Fruit fly (Drosophila melanogaster) whole organism, embryonic: ENCODE results near the gene CG33108.

ENCODE experiments used
- Awh ChIP-seq: fragments of 200-800 bp; sonication (Bioruptor generic); IDR thresholded peaks from 2 replicates; pipeline ENCODE4, ENCODE4 v1.3.6; 2022; ENCODE audit warnings: missing biosample characterization, missing genetic modification characterization
- BtbVII ChIP-seq: fragments of 200-800 bp; sonication (Bioruptor generic); optimal IDR thresholded peaks from 3 replicates; lab custom pipeline; 2017; ENCODE audit warnings: missing biosample characterization, mild to moderate bottlenecking, missing genetic modification characterization
- CG10209 ChIP-seq: fragments of 200-800 bp; sonication (Bioruptor generic); optimal IDR thresholded peaks from 3 replicates; lab custom pipeline; 2017; ENCODE audit warnings: missing biosample characterization, mild to moderate bottlenecking, missing genetic modification characterization, missing genetic modification reagents
- CG10565 ChIP-seq: fragments of 200-800 bp; sonication (Bioruptor generic); optimal IDR thresholded peaks from 3 replicates; lab custom pipeline; 2016; ENCODE audit warnings: missing biosample characterization, mild to moderate bottlenecking, missing genetic modification characterization
- CG14441 ChIP-seq: fragments of 200-800 bp; sonication (Bioruptor generic); IDR thresholded peaks from 2 replicates; pipeline ENCODE4 v1.3.6; 2022; ENCODE audit warnings: missing biosample characterization, missing genetic modification characterization
- CG16815 ChIP-seq: fragments of 200-800 bp; sonication (Bioruptor generic); optimal IDR thresholded peaks from 3 replicates; lab custom pipeline; 2017; ENCODE audit warnings: missing biosample characterization, mild to moderate bottlenecking, missing genetic modification characterization
- CG17385 ChIP-seq: fragments of 200-800 bp; sonication (Bioruptor generic); optimal IDR thresholded peaks from 3 replicates; lab custom pipeline; 2018; ENCODE audit warnings: missing biosample characterization, mild to moderate bottlenecking, missing genetic modification characterization
- CG2199 ChIP-seq: fragments of 200-800 bp; sonication (Bioruptor generic); IDR thresholded peaks from 3 replicates; pipeline ENCODE4 v1.3.6; 2022; ENCODE audit warnings: missing biosample characterization, missing genetic modification characterization
- CG2678 ChIP-seq: fragments of 200-800 bp; sonication (Bioruptor generic); optimal IDR thresholded peaks from 3 replicates; lab custom pipeline; 2019; ENCODE audit warnings: missing biosample characterization, mild to moderate bottlenecking, missing genetic modification characterization, moderate library complexity
- CG30403 ChIP-seq: fragments of 200-800 bp; sonication (Bioruptor generic); optimal IDR thresholded peaks from 3 replicates; lab custom pipeline; 2016; ENCODE audit warnings: missing biosample characterization, missing genetic modification characterization
- CG3726 ChIP-seq: fragments of 200-800 bp; sonication (Bioruptor generic); IDR thresholded peaks from 3 replicates; pipeline ENCODE4, ENCODE4 v1.3.6; 2022; ENCODE audit warnings: missing biosample characterization, missing genetic modification characterization
- CG5953 ChIP-seq: fragments of 200-800 bp; sonication (Bioruptor generic); IDR thresholded peaks from 2 replicates; pipeline ENCODE4 v1.3.6; 2022; ENCODE audit warnings: missing biosample characterization, missing genetic modification characterization
- CG7271 ChIP-seq: fragments of 200-800 bp; sonication (Bioruptor generic); optimal IDR thresholded peaks from 2 replicates; lab custom pipeline; 2018; ENCODE audit warnings: missing biosample characterization, mild to moderate bottlenecking, missing genetic modification characterization, moderate library complexity
- CG8089 ChIP-seq: fragments of 200-800 bp; sonication (Bioruptor generic); optimal IDR thresholded peaks from 3 replicates; lab custom pipeline; 2016; ENCODE audit warnings: missing biosample characterization, missing genetic modification characterization
- CG8478 ChIP-seq: fragments of >200 bp; optimal IDR thresholded peaks from 2 replicates; lab custom pipeline; 2018
- CG9215 ChIP-seq: fragments of 200-800 bp; sonication (Bioruptor generic); IDR thresholded peaks from 2 replicates; pipeline ENCODE4 v1.3.6; 2022; ENCODE audit warnings: missing biosample characterization, missing genetic modification characterization
- CG9437 ChIP-seq: fragments of 200-800 bp; sonication (Bioruptor generic); optimal IDR thresholded peaks from 2 replicates; lab custom pipeline; 2018; ENCODE audit warnings: missing biosample characterization, mild to moderate bottlenecking, missing genetic modification characterization
- CG9797 ChIP-seq: fragments of 200-800 bp; sonication (Bioruptor generic); optimal IDR thresholded peaks from 3 replicates; lab custom pipeline; 2018; ENCODE audit warnings: missing biosample characterization, mild to moderate bottlenecking, missing genetic modification characterization
- CG9817 ChIP-seq: fragments of 200-800 bp; sonication (Bioruptor generic); optimal IDR thresholded peaks from 2 replicates; lab custom pipeline; 2018; ENCODE audit warnings: missing biosample characterization, mild to moderate bottlenecking, missing genetic modification characterization, moderate library complexity
- D19B ChIP-seq: fragments of 200-800 bp; sonication (Bioruptor generic); optimal IDR thresholded peaks from 2 replicates; lab custom pipeline; 2017; ENCODE audit warnings: missing biosample characterization, mild to moderate bottlenecking, missing genetic modification characterization
- Ets65A ChIP-seq: fragments of 200-800 bp; sonication (Bioruptor generic); peaks from one replicate; lab custom pipeline; 2016; ENCODE audit warnings: missing biosample characterization, missing genetic modification characterization
- Fer1 ChIP-seq: fragments of 200-800 bp; sonication (Bioruptor generic); optimal IDR thresholded peaks from 2 replicates; lab custom pipeline; 2017; ENCODE audit warnings: missing biosample characterization, mild to moderate bottlenecking, missing genetic modification characterization
- Hr78 ChIP-seq, 2 experiments: fragments of 200-800 bp in 1 of 2; fragments of >200 bp in 1 of 2; sonication (Bioruptor generic) in 1 of 2; optimal IDR thresholded peaks; 2 replicates each; lab custom pipeline; 2017 to 2019; ENCODE audit warnings: missing biosample characterization in 2 of 2, missing genetic modification characterization in 2 of 2, mild to moderate bottlenecking in 1 of 2, moderate library complexity in 1 of 2
- Hsf ChIP-seq: fragments of 200-800 bp; sonication (Bioruptor generic); optimal IDR thresholded peaks from 3 replicates; lab custom pipeline; 2016; ENCODE audit warnings: missing biosample characterization, missing genetic modification characterization
- Mes4 ChIP-seq: fragments of 200-800 bp; sonication (Bioruptor generic); optimal IDR thresholded peaks from 2 replicates; lab custom pipeline; 2016; ENCODE audit warnings: missing biosample characterization, missing genetic modification characterization
- Mrtf ChIP-seq: fragments of 200-800 bp; sonication (Bioruptor generic); IDR thresholded peaks from 3 replicates; pipeline ENCODE4 v1.3.6; 2022; ENCODE audit warnings: missing biosample characterization, missing genetic modification characterization
- Myb ChIP-seq: fragments of 200-800 bp; sonication (Bioruptor generic); optimal IDR thresholded peaks from 2 replicates; lab custom pipeline; 2016; ENCODE audit warnings: missing biosample characterization, missing genetic modification characterization
- Sin3A ChIP-seq: fragments of >200 bp; optimal IDR thresholded peaks from 2 replicates; lab custom pipeline; 2018
- Sox102F ChIP-seq: fragments of 200-800 bp; sonication (Bioruptor generic); optimal IDR thresholded peaks from 2 replicates; lab custom pipeline; 2018; ENCODE audit warnings: missing biosample characterization, mild to moderate bottlenecking, missing genetic modification characterization, moderate library complexity
- Sry-δ ChIP-seq: fragments of 200-800 bp; sonication (Bioruptor generic); optimal IDR thresholded peaks from 2 replicates; lab custom pipeline; 2016; ENCODE audit warnings: missing biosample characterization, missing genetic modification characterization
- bcd ChIP-seq: fragments of 200-800 bp; sonication (Bioruptor generic); optimal IDR thresholded peaks from 2 replicates; lab custom pipeline; 2017; ENCODE audit warnings: missing biosample characterization, mild to moderate bottlenecking, missing genetic modification characterization
- bsh ChIP-seq, 2 experiments: fragments of 200-800 bp; sonication (Bioruptor generic); optimal IDR thresholded peaks; 2 replicates each; lab custom pipeline; 2017 to 2018; ENCODE audit warnings: mild to moderate bottlenecking in 2 of 2, missing biosample characterization in 2 of 2, missing genetic modification characterization in 2 of 2, moderate library complexity in 1 of 2
- chn ChIP-seq: fragments of 200-800 bp; sonication (Bioruptor generic); optimal IDR thresholded peaks from 2 replicates; lab custom pipeline; 2016; ENCODE audit warnings: missing biosample characterization, missing genetic modification characterization
- dimm ChIP-seq: fragments of 200-800 bp; sonication (Bioruptor generic); IDR thresholded peaks from 2 replicates; pipeline ENCODE4 v1.3.6; 2022; ENCODE audit warnings: missing biosample characterization, missing genetic modification characterization
- gcm2 ChIP-seq: fragments of 200-800 bp; sonication (Bioruptor generic); optimal IDR thresholded peaks from 2 replicates; lab custom pipeline; 2016; ENCODE audit warnings: missing biosample characterization, missing genetic modification characterization
- hth ChIP-seq: fragments of >200 bp; optimal IDR thresholded peaks from 2 replicates; lab custom pipeline; 2017; ENCODE audit warnings: inconsistent platforms
- inv ChIP-seq: fragments of 200-800 bp; sonication (Bioruptor generic); IDR thresholded peaks from 2 replicates; pipeline ENCODE4 v1.3.6; 2022; ENCODE audit warnings: missing biosample characterization, missing genetic modification characterization; ENCODE audit not compliant: partially characterized antibody
- kay ChIP-seq: fragments of 200-800 bp; sonication (Bioruptor generic); optimal IDR thresholded peaks from 2 replicates; lab custom pipeline; 2016; ENCODE audit warnings: missing biosample characterization, missing genetic modification characterization
- lbe ChIP-seq: fragments of 200-800 bp; sonication (Bioruptor generic); optimal IDR thresholded peaks from 2 replicates; lab custom pipeline; 2016; ENCODE audit warnings: missing biosample characterization, mild to moderate bottlenecking, missing genetic modification characterization
- nau ChIP-seq: fragments of 200-800 bp; sonication (Bioruptor generic); optimal IDR thresholded peaks from 3 replicates; lab custom pipeline; 2017; ENCODE audit warnings: missing biosample characterization, mild to moderate bottlenecking, missing genetic modification characterization, missing genetic modification reagents
- nerfin-2 ChIP-seq: fragments of 200-800 bp; sonication (Bioruptor generic); IDR thresholded peaks from 2 replicates; pipeline ENCODE4 v1.3.6; 2022; ENCODE audit warnings: missing biosample characterization, missing genetic modification characterization; ENCODE audit not compliant: partially characterized antibody
- oc ChIP-seq: fragments of 200-800 bp; sonication (Bioruptor generic); optimal IDR thresholded peaks from 2 replicates; lab custom pipeline; 2018; ENCODE audit warnings: missing biosample characterization, mild to moderate bottlenecking, missing genetic modification characterization, moderate library complexity
- pros ChIP-seq: fragments of 200-800 bp; sonication (Bioruptor generic); optimal IDR thresholded peaks from 3 replicates; lab custom pipeline; 2019; ENCODE audit warnings: missing biosample characterization, mild to moderate bottlenecking, missing genetic modification characterization, moderate library complexity
- sens ChIP-seq: fragments of 200-800 bp; sonication (Bioruptor generic); peaks from one replicate; lab custom pipeline; 2016; ENCODE audit warnings: missing biosample characterization, missing genetic modification characterization
- sens-2 ChIP-seq: fragments of 200-800 bp; sonication (Bioruptor generic); IDR thresholded peaks from 2 replicates; pipeline ENCODE4 v1.3.6; 2022; ENCODE audit warnings: missing biosample characterization, missing genetic modification characterization
- sima ChIP-seq: fragments of 200-800 bp; sonication (Bioruptor generic); optimal IDR thresholded peaks from 2 replicates; lab custom pipeline; 2016; ENCODE audit warnings: missing biosample characterization, missing genetic modification characterization
- slou ChIP-seq: fragments of 200-800 bp; sonication (Bioruptor generic); optimal IDR thresholded peaks from 3 replicates; lab custom pipeline; 2016; ENCODE audit warnings: missing biosample characterization, missing genetic modification characterization
- so ChIP-seq: fragments of 200-800 bp; sonication (Bioruptor generic); IDR thresholded peaks from 3 replicates; pipeline ENCODE4 v1.3.6; 2022; ENCODE audit warnings: missing biosample characterization, missing genetic modification characterization
- stwl ChIP-seq: fragments of 200-800 bp; sonication (Bioruptor generic); optimal IDR thresholded peaks from 3 replicates; lab custom pipeline; 2018; ENCODE audit warnings: missing biosample characterization, mild to moderate bottlenecking, missing genetic modification characterization, moderate library complexity
- toy ChIP-seq: fragments of 200-800 bp; sonication (Bioruptor generic); IDR thresholded peaks from 2 replicates; pipeline ENCODE4 v1.3.6; 2022; ENCODE audit warnings: missing biosample characterization, missing genetic modification characterization
- zfh1 ChIP-seq: fragments of 200-800 bp; sonication (Bioruptor generic); IDR thresholded peaks from 3 replicates; pipeline ENCODE4 v1.3.6; 2022; ENCODE audit warnings: missing biosample characterization, missing genetic modification characterization

The CG33108 gene

DNA sequence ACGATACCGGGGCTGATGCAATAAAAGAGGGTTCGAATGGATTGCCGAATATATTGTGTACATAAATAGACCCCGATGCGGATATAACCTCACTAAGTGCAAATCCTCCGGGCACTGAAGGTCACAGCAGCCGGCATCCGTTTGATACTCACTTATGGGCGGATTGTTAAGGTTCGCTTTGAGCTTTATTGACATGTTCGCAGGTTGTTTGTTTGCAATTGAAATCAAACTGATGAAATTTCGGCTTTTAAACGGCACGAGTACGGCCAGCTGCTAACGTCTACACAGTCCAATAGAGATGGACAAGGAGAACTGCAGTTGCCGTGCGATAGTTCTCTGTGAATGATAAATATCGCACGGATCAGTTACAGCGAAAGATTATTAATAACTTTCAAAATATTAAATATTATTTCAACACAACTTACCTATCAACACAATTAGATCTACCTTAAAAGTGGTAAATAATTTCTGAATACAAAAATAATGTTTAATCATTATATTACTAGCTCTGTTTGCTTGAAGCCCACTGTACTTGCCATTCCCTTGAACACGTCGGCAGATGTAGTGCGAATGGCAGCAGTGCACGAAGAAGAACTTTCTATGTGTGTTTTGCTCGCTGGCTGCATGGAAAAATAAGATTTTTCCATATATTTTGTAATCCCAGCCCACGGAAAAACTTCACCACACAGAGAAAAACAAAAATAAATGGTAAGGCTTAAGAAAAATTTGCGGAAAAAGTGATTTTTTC is 37.2 kb upstream of the CG33108 start, which contains the start of the genes GluProRS and AP-1sigma (continued):
- TF ChIP-seq CG14441 (GFP tag; lab: Robert Waterston, UW) (peak; percentile 97), slou (GFP tag; lab: Kevin White, UChicago) (peak; percentile 92), bcd (GFP tag; lab: Kevin White, UChicago) (peak; percentile 92), CG30403 (GFP tag; lab: Kevin White, UChicago) (peak; percentile 97), inv (GFP tag; lab: Robert Waterston, UW) (peak; percentile 91), nerfin-2 (GFP tag; lab: Robert Waterston, UW) (peak; percentile 88), Ets65A (peak; percentile 99), hth (lab: Kevin White, UChicago) (no peak), stwl (tag; lab: Kevin White, UChicago) (peak; percentile 55), Sry-δ (peak; percentile 91), CG9437 (GFP tag; lab: Kevin White, UChicago) (peak; percentile 72), Awh (GFP tag; lab: Robert Waterston, UW) (peak; percentile 93), so (GFP tag; lab: Robert Waterston, UW) (peak; percentile 92), lbe (GFP tag; lab: Kevin White, UChicago) (peak; percentile 81), Mes4 (GFP tag; lab: Kevin White, UChicago) (peak; percentile 62), CG17385 (GFP tag; lab: Kevin White, UChicago) (peak; percentile 97), Mrtf (peak; percentile 95), bsh (GFP tag; optimal IDR thresholded peaks at IDR 0.05; lab: Kevin White, UChicago) (peak in 1 of 2 experiments; percentile 87), nau (GFP tag; lab: Kevin White, UChicago) (no peak), CG8478 (lab: Kevin White, UChicago) (peak; percentile 69), chn (GFP tag; lab: Kevin White, UChicago) (peak; percentile 90), CG16815 (peak; percentile 91), CG9797 (GFP tag; lab: Kevin White, UChicago) (peak; percentile 27), sens-2 (GFP tag; lab: Robert Waterston, UW) (peak; percentile 94), D19B (GFP tag; lab: Kevin White, UChicago) (peak; percentile 67), toy (GFP tag; lab: Robert Waterston, UW) (peak; percentile 88), Myb (peak; percentile 46), CG8089 (peak; percentile 69), Fer1 (GFP tag; lab: Kevin White, UChicago) (peak; percentile 83), Sin3A (lab: Kevin White, UChicago) (peak; percentile 99), CG2199 (GFP tag; lab: Robert Waterston, UW) (peak; percentile 92), CG3726 (GFP tag; lab: Robert Waterston, UW) (peak; percentile 92), gcm2 (GFP tag; lab: Kevin White, UChicago) (peak; percentile 71), CG2678 (tag; lab: Kevin White, UChicago) (peak; percentile 89), CG5953 (GFP tag; lab: Robert Waterston, UW) (peak; percentile 94), sima (GFP tag; lab: Kevin White, UChicago) (peak; percentile 39), kay (GFP tag; lab: Kevin White, UChicago) (peak; percentile 89), BtbVII (GFP tag; lab: Kevin White, UChicago) (peak; percentile 39), Hr78 (GFP tag; optimal IDR thresholded peaks at IDR 0.05; lab: Kevin White, UChicago) (peak in 1 of 2 experiments; percentile 39), Hsf (GFP tag; lab: Kevin White, UChicago) (peak; percentile 93), CG9817 (tag; lab: Kevin White, UChicago) (peak; percentile 94), CG7271 (tag; lab: Kevin White, UChicago) (peak; percentile 63), CG10565 (GFP tag; lab: Kevin White, UChicago) (peak; percentile 53), Sox102F (GFP tag; lab: Kevin White, UChicago) (peak; percentile 90), CG10209 (GFP tag; lab: Kevin White, UChicago) (peak; percentile 84), sens (GFP tag; lab: Kevin White, UChicago) (peak; percentile 97), pros (no peak), CG9215 (GFP tag; lab: Robert Waterston, UW) (peak; percentile 95), oc (no peak), dimm (GFP tag; lab: Robert Waterston, UW) (peak; percentile 75), zfh1 (GFP tag; lab: Robert Waterston, UW) (peak; percentile 97)
